Fruit fly (Drosophila melanogaster): Measurements from ENCODE around the gene CG42846.

DNA sequence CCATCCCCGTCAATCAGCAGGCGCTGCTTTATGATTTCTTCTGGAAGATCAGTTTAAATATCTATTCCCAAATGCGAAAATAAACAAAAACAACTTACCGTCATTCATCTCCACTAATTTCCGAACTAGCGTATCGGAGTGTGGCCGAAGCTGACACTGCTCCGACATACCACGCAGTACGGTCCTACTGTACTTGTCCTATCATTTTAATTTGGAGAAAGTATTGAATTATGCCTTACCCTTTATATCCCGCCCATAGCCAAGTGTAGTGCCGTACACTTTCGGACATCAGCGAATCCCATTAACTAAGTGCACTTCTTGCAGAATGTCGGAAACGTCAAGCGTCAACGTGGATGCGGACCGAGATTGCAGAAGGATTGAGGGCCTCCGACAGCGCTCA lies 18.9 kb downstream of the CG42846 start, which contains the start of the genes thoc7 and Dis3l2:
- TF ChIP-seq insv (optimal IDR thresholded peaks at IDR 0.05) (no peak), Myc (optimal IDR thresholded peaks at IDR 0.05) (no peak), psq (optimal IDR thresholded peaks at IDR 0.05) (no peak)

Measured in Kc167 (cell line).